Worm (Caenorhabditis elegans): ENCODE measurements around the gene thn-2.
A peak's percentile ranks its signal among the peaks of the same experiment; 100 is the strongest.

Gene thn-2

DNA sequence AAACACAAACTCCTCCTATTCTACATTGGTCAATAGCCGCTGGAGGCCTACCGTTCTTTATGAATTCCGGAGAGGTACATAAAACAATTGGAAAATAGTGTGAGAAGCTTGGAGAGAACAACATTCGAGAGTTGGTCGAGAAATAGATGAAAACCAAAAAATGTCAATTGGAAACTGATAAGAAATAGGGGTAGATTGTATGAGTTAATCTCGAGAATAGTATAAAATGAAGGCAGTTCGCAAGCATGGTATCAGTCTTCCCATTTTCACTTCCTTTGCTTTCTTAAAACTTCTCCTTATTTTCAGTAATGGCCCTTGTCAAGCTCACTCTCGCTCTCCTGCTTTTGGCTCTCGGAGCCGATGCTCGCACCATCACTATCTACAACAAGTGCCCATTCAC lies at the start of gene thn-2:
thn-2 (plus strand) TSS at position 307 of the 400 bp plus-strand sequence.
- TF ChIP-seq snpc-4 (tag; optimal IDR thresholded peaks at IDR 0.05) (no peak), elt-3 (tag; optimal IDR thresholded peaks at IDR 0.05) (no peak), fkh-2 (tag; optimal IDR thresholded peaks at IDR 0.05) (no peak), elt-2 (tag; optimal IDR thresholded peaks at IDR 0.05) (peak; percentile 26), lin-15B (tag; optimal IDR thresholded peaks at IDR 0.05) (no peak), pqm-1 (tag; optimal IDR thresholded peaks at IDR 0.05) (no peak)

DNA sequence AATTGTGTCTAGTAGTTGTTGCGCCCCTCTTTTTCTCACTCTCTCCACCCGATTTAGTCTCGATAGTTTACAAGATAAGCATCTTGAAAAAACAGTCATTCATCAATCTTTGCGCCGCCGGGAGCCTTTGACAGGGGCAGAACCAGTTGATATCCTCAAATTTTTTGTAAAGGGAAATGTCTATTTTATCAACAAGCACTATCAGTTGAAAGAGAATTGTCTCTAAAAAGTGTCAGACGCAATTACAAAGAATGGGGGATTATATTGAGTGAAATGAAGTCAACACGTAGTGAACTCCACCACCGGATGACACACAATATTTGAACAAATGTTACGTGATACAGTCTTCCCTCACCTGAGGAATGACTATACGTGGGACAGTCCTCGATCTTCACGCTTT lies 48.8 kb upstream of the thn-2 start:
- TF ChIP-seq elt-1 (tag; optimal IDR thresholded peaks at IDR 0.05) (peak; percentile 36), elt-2 (tag; optimal IDR thresholded peaks at IDR 0.05) (peak; percentile 27), fkh-10 (GFP tag; optimal IDR thresholded peaks at IDR 0.05) (no peak)

DNA sequence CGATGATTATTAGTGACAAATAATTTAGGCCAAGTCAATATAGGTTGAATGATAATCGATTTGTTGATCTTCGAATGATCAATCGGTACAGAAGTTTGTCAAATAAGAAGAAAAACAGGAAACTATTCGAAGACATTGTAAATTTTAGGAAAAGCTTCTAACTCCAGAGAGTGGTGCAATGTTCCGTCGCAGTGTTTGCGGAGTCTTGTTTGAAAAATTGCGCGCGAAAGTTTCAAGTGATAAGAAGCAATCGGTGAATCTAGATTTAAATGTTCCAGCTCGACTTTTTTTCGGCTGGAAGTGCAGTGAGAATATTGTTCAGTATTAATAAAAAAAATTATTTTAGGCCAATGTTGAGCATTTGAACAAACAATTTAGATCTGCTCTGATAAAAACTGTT lies 48.3 kb upstream of the thn-2 start:
- TF ChIP-seq nhr-237 (tag; optimal IDR thresholded peaks at IDR 0.05) (no peak), nfya-1 (tag; optimal IDR thresholded peaks at IDR 0.05; ENCODE audit: insufficient read depth) (peak; percentile 25), pha-4 (tag; optimal IDR thresholded peaks at IDR 0.05) (peak; percentile 36)

DNA sequence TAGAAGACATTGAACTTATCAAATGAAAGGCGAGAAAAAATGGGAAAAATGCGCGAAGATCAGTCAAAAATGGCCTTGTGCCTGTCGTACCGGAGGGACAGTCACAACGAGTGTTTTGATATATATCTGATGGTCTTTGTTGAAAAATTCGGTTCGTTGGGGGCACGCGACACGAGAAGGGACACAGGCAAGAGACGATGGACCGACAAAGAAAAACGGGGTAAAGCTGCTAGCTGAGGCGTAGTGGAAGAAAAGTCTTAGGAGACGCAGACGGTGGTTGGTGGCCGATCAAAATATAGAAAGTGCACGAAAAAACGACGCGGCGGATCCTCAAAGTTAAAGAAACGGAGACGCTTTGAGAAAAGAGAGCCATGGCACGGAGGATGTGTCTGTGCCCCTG lies 47.7 kb upstream of the thn-2 start:
- TF ChIP-seq nhr-76 (tag; optimal IDR thresholded peaks at IDR 0.05) = no peak
- TF ChIP-seq egl-5 (tag; optimal IDR thresholded peaks at IDR 0.05) = no peak
- peak; percentile 16 for TF ChIP-seq snpc-4 (tag; optimal IDR thresholded peaks at IDR 0.05)
- TF ChIP-seq unc-39 (tag; optimal IDR thresholded peaks at IDR 0.05) = no peak
- no peak for TF ChIP-seq nhr-23 (tag; optimal IDR thresholded peaks at IDR 0.05)
- no peak for TF ChIP-seq elt-2 (tag; optimal IDR thresholded peaks at IDR 0.05)
- TF ChIP-seq nfya-1 (tag; optimal IDR thresholded peaks at IDR 0.05; ENCODE audit: insufficient read depth) = peak; percentile 37
- no peak for TF ChIP-seq ceh-28 (tag; optimal IDR thresholded peaks at IDR 0.05)
- TF ChIP-seq lin-39 (tag; optimal IDR thresholded peaks at IDR 0.05) = peak; percentile 9
- TF ChIP-seq nhr-25 (tag; optimal IDR thresholded peaks at IDR 0.05) = peak; percentile 44
- peak; percentile 40 for TF ChIP-seq hmg-11 (tag; optimal IDR thresholded peaks at IDR 0.05)
- peak; percentile 27 for TF ChIP-seq pha-4 (tag; optimal IDR thresholded peaks at IDR 0.05)
- no peak for TF ChIP-seq zag-1 (tag; optimal IDR thresholded peaks at IDR 0.05)
- TF ChIP-seq lin-15B (tag; optimal IDR thresholded peaks at IDR 0.05) = peak; percentile 25

DNA sequence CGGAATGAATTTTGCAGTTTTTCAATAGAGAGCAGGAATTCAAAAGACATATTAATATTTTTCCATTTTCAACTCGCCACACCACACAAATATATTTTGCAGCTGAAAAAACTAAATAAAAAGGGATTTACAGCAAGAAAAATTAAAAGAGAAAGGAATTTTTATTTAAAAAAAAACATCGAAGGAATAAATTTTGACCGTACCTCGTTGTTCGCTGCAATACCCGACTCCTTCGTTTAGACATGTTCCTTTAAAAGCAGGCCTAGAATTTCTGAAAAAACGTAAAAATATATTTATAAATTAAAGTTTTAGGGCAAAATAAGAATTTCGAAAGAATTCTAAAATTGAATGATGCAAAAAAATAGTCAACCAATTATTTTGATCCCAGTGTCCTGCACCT lies 47.2 kb upstream of the thn-2 start, which contains the start of gene F19B6.1:
F19B6.1 (minus strand) TSS at position 278 of the 400 bp plus-strand sequence.
- TF ChIP-seq mml-1 (tag; optimal IDR thresholded peaks at IDR 0.05) = no peak
- no peak for TF ChIP-seq fkh-10 (GFP tag; optimal IDR thresholded peaks at IDR 0.05)
- TF ChIP-seq ceh-82 (tag; optimal IDR thresholded peaks at IDR 0.05) = no peak
- no peak for TF ChIP-seq fos-1 (tag; optimal IDR thresholded peaks at IDR 0.05)
- TF ChIP-seq fkh-2 (tag; optimal IDR thresholded peaks at IDR 0.05) = no peak
- no peak for TF ChIP-seq lin-15B (tag; optimal IDR thresholded peaks at IDR 0.05)
- TF ChIP-seq snpc-4 (tag; optimal IDR thresholded peaks at IDR 0.05) = no peak
- no peak for TF ChIP-seq jun-1 (tag; optimal IDR thresholded peaks at IDR 0.05)
- no peak for TF ChIP-seq ztf-4 (tag; optimal IDR thresholded peaks at IDR 0.05)
- TF ChIP-seq unc-39 (tag; optimal IDR thresholded peaks at IDR 0.05) = no peak
- no peak for TF ChIP-seq ztf-11 (tag; optimal IDR thresholded peaks at IDR 0.05)
- no peak for TF ChIP-seq elt-2 (tag; optimal IDR thresholded peaks at IDR 0.05)

DNA sequence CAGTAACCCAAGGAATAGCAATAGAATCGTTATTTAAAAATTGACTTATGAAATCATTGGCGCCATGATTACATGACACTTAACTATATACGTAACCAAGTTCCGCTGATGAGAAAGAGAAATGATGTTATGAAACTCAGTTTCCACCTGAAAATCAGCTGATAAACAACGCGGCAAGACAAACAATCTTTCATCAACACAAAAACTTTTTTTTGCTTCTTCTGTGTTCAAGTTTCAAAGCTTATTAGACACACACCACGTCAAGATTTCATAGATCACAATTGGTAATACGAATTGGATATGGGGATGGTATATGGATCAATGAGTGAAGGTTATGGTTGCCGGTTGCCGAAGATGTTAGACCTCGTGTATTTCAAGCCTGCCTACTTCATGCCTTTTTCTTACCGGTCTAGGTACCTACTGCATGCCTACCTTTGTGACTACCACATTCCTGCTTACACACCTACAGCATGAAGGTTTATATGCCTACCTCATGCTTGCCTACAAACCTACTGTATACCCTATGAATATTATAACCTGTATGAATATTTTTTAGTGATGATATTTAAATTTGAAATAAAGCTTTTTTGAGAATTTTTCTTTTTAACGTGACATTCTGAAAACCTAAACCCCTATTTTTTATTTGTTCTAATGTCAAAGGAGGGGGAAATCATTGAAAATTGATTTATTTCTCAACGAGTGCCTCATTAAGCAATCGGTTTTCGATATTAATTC lies 45.9 kb upstream of the thn-2 start, which contains the start of the genes F19B6.10 and wht-5:
F19B6.10 (plus strand) TSS at position 301 of the 735 bp plus-strand sequence.
wht-5 (plus strand) TSS at position 685 of the 735 bp plus-strand sequence.
- TF ChIP-seq eor-1 (tag; optimal IDR thresholded peaks at IDR 0.05) (no peak), fkh-2 (tag; optimal IDR thresholded peaks at IDR 0.05) (no peak), pqm-1 (tag; optimal IDR thresholded peaks at IDR 0.05) (no peak), nhr-25 (tag; optimal IDR thresholded peaks at IDR 0.05) (no peak)

DNA sequence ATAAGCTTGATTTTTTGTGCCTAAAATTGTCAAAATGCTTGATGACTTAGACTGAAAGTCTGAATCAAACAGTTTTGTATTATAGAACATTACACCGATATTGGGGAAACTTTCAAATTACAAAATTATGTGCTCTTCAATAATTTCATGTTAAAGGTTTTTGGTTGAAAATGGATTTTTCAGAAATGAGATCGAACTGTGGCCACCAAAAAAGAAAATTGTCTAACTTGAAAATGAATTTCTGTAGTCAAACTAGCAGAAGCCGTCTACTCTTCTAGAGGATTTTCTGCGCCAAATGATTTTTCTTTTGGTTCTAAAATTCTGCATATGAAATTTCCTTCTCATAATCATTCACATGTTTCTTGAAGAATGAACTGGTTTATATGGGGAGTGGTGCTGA lies 42.1 kb upstream of the thn-2 start:
- no peak for TF ChIP-seq ztf-11 (tag; optimal IDR thresholded peaks at IDR 0.05)
- TF ChIP-seq lsy-12 (tag; optimal IDR thresholded peaks at IDR 0.05) = no peak
- TF ChIP-seq hmg-11 (tag; optimal IDR thresholded peaks at IDR 0.05) = no peak
- no peak for TF ChIP-seq R02D3.7 (tag; optimal IDR thresholded peaks at IDR 0.05)
- TF ChIP-seq tbx-2 (tag; optimal IDR thresholded peaks at IDR 0.05) = no peak
- TF ChIP-seq sea-2 (GFP tag; optimal IDR thresholded peaks at IDR 0.05) = no peak
- TF ChIP-seq elt-2 (tag; optimal IDR thresholded peaks at IDR 0.05) = no peak
- TF ChIP-seq skn-1 (tag; optimal IDR thresholded peaks at IDR 0.05) = no peak
- TF ChIP-seq nhr-237 (tag; optimal IDR thresholded peaks at IDR 0.05) = no peak
- TF ChIP-seq unc-39 (tag; optimal IDR thresholded peaks at IDR 0.05) = no peak
- no peak for TF ChIP-seq eor-1 (tag; optimal IDR thresholded peaks at IDR 0.05)
- no peak for TF ChIP-seq ceh-82 (tag; optimal IDR thresholded peaks at IDR 0.05)
- TF ChIP-seq elt-3 (tag; optimal IDR thresholded peaks at IDR 0.05) = no peak
- TF ChIP-seq nhr-23 (tag; optimal IDR thresholded peaks at IDR 0.05) = no peak

Measured in whole organism, L3 larva.